Worm (Caenorhabditis elegans) whole organism, young adult: ENCODE measurements around the gene gst-29.
A peak's percentile ranks its signal among the peaks of the same experiment; 100 is the strongest.

Source experiments
- F22D6.2 ChIP-seq: sonication (generic microtip); optimal IDR thresholded peaks from 2 replicates; lab custom pipeline; 2016; ENCODE audit warnings: mild to moderate bottlenecking, missing genetic modification characterization, missing compliant biosample characterization
- F23B12.7 ChIP-seq: sonication (generic microtip); optimal IDR thresholded peaks from 2 replicates; lab custom pipeline; 2017; ENCODE audit warnings: missing genetic modification characterization, mild to moderate bottlenecking, missing compliant biosample characterization, antibody characterized with exemption, moderate library complexity; ENCODE audit not compliant: insufficient read depth
- akir-1 ChIP-seq: fragments of 200-800 bp; sonication (Bioruptor generic); optimal IDR thresholded peaks from 2 replicates; lab custom pipeline; 2018; ENCODE audit warnings: mild to moderate bottlenecking, missing genetic modification characterization, moderate library complexity, missing compliant biosample characterization
- aptf-2 ChIP-seq: fragments of 200-800 bp; sonication (Bioruptor generic); conservative IDR thresholded peaks from 2 replicates; pipeline ENCODE4 v1.3.6; 2022; ENCODE audit warnings: missing genetic modification reagents, missing genetic modification characterization, missing compliant biosample characterization
- attf-3 ChIP-seq: fragments of 200-800 bp; sonication (Bioruptor generic); conservative IDR thresholded peaks from 2 replicates; pipeline ENCODE4 v1.3.6; 2022; ENCODE audit warnings: missing genetic modification reagents, missing genetic modification characterization, missing compliant biosample characterization
- attf-5 ChIP-seq: fragments of 200-800 bp; sonication (Bioruptor generic); optimal IDR thresholded peaks from 2 replicates; lab custom pipeline; 2018; ENCODE audit warnings: mild to moderate bottlenecking, missing genetic modification characterization, missing compliant biosample characterization
- cebp-1 ChIP-seq, 2 experiments: fragments of 200-800 bp in 1 of 2; sonication (Bioruptor generic) in 1 of 2; sonication (generic microtip) in 1 of 2; IDR thresholded peaks in 1 of 2; optimal IDR thresholded peaks in 1 of 2; 2 replicates each; pipeline versions ENCODE4 v1.3.6 to Lab custom; 2017 to 2022; ENCODE audit warnings: missing compliant biosample characterization in 2 of 2, missing genetic modification characterization in 2 of 2, mild to moderate bottlenecking in 1 of 2, missing genetic modification reagents in 1 of 2, moderate library complexity in 1 of 2
- die-1 ChIP-seq: sonication (generic microtip); optimal IDR thresholded peaks from 2 replicates; lab custom pipeline; 2016; ENCODE audit warnings: missing genotype, mild to moderate bottlenecking, missing genetic modification characterization, missing compliant biosample characterization
- hmg-1.2 ChIP-seq: fragments of 200-800 bp; sonication (Bioruptor generic); IDR thresholded peaks from 2 replicates; pipeline ENCODE4 v1.3.6; 2022; ENCODE audit warnings: missing genetic modification reagents, missing genetic modification characterization, missing compliant biosample characterization
- hrde-1 ChIP-seq: sonication (generic microtip); optimal IDR thresholded peaks from 2 replicates; lab custom pipeline; 2016; ENCODE audit warnings: missing genetic modification characterization, mild to moderate bottlenecking, missing compliant biosample characterization, moderate library complexity, missing genotype, missing genetic modification reagents, borderline replicate concordance
- lag-1 ChIP-seq: fragments of 200-800 bp; sonication (Bioruptor generic); IDR thresholded peaks from 2 replicates; pipeline ENCODE4 v1.3.6; 2022; ENCODE audit warnings: missing genetic modification reagents, missing genetic modification characterization, missing compliant biosample characterization
- lin-35 ChIP-seq, 3 experiments: fragments of 150-350 bp in 2 of 3; sonication (generic microtip) in 1 of 3; optimal IDR thresholded peaks; 2 replicates each; lab custom pipeline; 2014 to 2018; ENCODE audit warnings: missing biosample characterization in 3 of 3, missing genetic modification characterization in 3 of 3, missing genetic modification reagents in 3 of 3
- lin-40 ChIP-seq: sonication (generic microtip); optimal IDR thresholded peaks from 2 replicates; lab custom pipeline; 2016; ENCODE audit warnings: missing genetic modification characterization, mild to moderate bottlenecking, missing compliant biosample characterization, missing genotype, missing genetic modification reagents
- lsl-1 ChIP-seq: fragments of 200-800 bp; sonication (Bioruptor generic); optimal IDR thresholded peaks from 2 replicates; lab custom pipeline; 2018; ENCODE audit warnings: mild to moderate bottlenecking, missing genetic modification characterization, moderate library complexity, missing compliant biosample characterization
- mel-28 ChIP-seq: sonication (generic microtip); optimal IDR thresholded peaks from 2 replicates; lab custom pipeline; 2016; ENCODE audit warnings: borderline replicate concordance, mild to moderate bottlenecking, missing genetic modification characterization, missing compliant biosample characterization
- nfya-2 ChIP-seq: fragments of 200-800 bp; sonication (Bioruptor generic); IDR thresholded peaks from 2 replicates; pipeline ENCODE4 v1.3.6; 2022; ENCODE audit warnings: missing genetic modification reagents, missing genetic modification characterization, missing compliant biosample characterization
- snpc-3.4 ChIP-seq: sonication (generic microtip); optimal IDR thresholded peaks from 2 replicates; lab custom pipeline; 2017; ENCODE audit warnings: missing genetic modification characterization, mild to moderate bottlenecking, missing compliant biosample characterization, antibody characterized with exemption, moderate library complexity, missing genotype, missing genetic modification reagents
- snpc-4 ChIP-seq, 5 experiments: fragments of 150-350 bp in 1 of 5; sonication (generic microtip) in 4 of 5; optimal IDR thresholded peaks; 2 replicates each; lab custom pipeline; 2014 to 2018; ENCODE audit warnings: missing genetic modification characterization in 5 of 5, missing biosample characterization in 3 of 5, antibody characterized with exemption in 2 of 5, mild to moderate bottlenecking in 2 of 5, missing compliant biosample characterization in 2 of 5, missing genotype in 2 of 5, moderate library complexity in 2 of 5, missing genetic modification reagents in 1 of 5
- somi-1 ChIP-seq: fragments of 200-800 bp; sonication (Bioruptor generic); optimal IDR thresholded peaks from 2 replicates; lab custom pipeline; 2018; ENCODE audit warnings: mild to moderate bottlenecking, missing genetic modification characterization, missing compliant biosample characterization
- sptf-2 ChIP-seq: fragments of 200-800 bp; sonication (Bioruptor generic); optimal IDR thresholded peaks from 2 replicates; lab custom pipeline; 2018; ENCODE audit warnings: mild to moderate bottlenecking, missing genetic modification characterization, missing compliant biosample characterization

The gst-29 gene

DNA sequence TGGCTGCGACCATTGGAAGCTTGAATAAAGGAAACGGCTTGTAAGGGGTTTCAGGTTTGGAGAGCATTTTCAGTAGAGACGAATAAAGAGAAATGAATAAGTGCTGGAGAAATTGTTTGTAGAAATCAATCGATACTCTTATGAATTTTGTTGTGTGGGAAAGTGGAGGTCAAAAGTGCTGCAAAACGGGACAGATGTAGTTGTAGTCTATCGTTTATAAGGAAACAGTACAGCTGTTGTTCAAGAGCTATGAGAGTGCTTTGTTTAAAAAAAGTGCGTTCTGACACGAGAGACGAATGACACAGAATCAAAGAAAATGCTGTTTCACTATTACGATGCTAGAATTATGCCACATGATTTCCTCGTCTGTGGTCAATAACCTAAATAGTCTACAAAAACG, 39.1 kb downstream of the gst-29 start, which contains the start of gene Y53F4B.62 (continued):
- TF ChIP-seq mel-28 (tag; lab: Kevin White, UChicago) (no peak), die-1 (tag; lab: Kevin White, UChicago) (no peak), lag-1 (GFP tag; lab: Robert Waterston, UW) (no peak)

DNA sequence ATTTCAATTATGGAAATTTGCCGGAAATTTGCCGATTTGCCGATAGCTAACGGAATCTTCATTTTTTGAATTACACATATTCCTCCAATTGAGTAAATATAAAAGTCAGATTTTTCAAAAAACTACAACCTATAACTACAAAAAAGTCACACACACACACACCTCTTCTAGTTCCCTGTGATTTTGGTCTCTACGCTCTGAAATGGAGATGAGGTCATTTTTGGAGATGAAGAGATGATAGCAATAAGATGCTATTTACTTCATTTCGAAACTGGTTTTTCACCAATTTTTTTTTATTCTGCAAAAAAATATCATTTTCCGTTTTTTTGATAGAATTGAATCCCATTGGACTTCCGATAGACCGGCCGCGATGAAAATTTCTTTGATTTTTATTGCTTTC, 45.5 kb downstream of the gst-29 start, which contains the start of gene Y53F4B.23:
Y53F4B.23 (plus strand) TSS at position 312 of the 400 bp plus-strand sequence.
- TF ChIP-seq somi-1 (GFP tag; lab: Kevin White, UChicago) (no peak), nfya-2 (no peak), akir-1 (GFP tag; lab: Kevin White, UChicago) (no peak), mel-28 (tag; lab: Kevin White, UChicago) (no peak), snpc-3.4 (tag; lab: Kevin White, UChicago) (no peak), hrde-1 (no peak)

DNA sequence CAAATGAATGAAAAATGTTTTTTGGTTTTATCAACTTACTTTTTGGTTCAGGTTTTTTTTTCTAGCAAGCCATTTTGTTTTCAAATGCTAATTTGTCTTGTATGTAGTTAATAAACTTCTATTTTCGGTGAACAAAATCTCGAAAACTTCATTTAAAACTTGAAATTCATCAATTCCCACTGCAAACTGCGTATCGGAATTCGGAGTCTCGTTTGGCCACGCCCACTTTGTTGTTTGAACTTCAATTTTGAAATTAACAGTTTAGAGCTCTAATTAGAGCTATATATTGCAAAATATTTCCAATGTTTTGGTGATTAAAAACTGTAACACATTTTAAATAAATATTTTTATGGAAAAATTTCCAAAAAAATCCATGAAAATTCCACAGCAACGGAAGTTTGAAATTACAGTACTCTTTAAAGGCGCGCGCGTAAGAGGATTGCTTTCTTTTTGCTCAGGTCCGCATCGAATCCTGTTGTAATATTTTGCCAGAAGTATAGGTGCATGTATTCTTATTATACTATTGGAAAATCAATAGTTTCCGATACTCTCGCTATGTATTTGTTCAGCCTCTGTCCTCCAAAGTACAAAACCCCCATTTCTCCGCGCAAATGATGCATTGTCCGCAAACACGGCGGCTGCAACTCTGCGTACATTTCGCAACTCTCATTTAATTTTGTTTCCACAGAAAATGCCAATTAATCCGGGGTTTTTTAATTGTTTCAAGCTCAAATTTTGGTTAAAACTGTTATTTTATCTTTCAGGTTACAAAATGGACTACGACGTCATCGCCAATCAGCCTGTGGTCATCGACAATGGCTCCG, 49.9 kb downstream of the gst-29 start, which contains the start of gene arp-1:
arp-1 (plus strand) TSS at position 765 of the 824 bp plus-strand sequence.
- TF ChIP-seq cebp-1 (GFP tag; IDR thresholded peaks at IDR 0.05; lab: Robert Waterston, UW): peak; percentile 98
- peak; percentile 99 for TF ChIP-seq cebp-1 (tag; optimal IDR thresholded peaks at IDR 0.05; lab: Kevin White, UChicago)
- TF ChIP-seq attf-3 (GFP tag; lab: Robert Waterston, UW): peak; percentile 84
- peak; percentile 10 for TF ChIP-seq sptf-2 (GFP tag; lab: Kevin White, UChicago)
- peak; percentile 22 for TF ChIP-seq F23B12.7 (tag; lab: Kevin White, UChicago)
- TF ChIP-seq aptf-2 (GFP tag; lab: Robert Waterston, UW): no peak
- peak; percentile 77 for TF ChIP-seq attf-5 (GFP tag; lab: Kevin White, UChicago)
- TF ChIP-seq lsl-1 (GFP tag; lab: Kevin White, UChicago): peak; percentile 38
- TF ChIP-seq lin-35 (GFP tag; optimal IDR thresholded peaks at IDR 0.05; lab: Kevin White, UChicago): peak in 1 of 3 experiments; percentile 35
- no peak for TF ChIP-seq F22D6.2 (tag; lab: Kevin White, UChicago)
- no peak for TF ChIP-seq snpc-4 (GFP tag; optimal IDR thresholded peaks at IDR 0.05; lab: Kevin White, UChicago)
- TF ChIP-seq snpc-4 (tag; optimal IDR thresholded peaks at IDR 0.05; lab: Kevin White, UChicago): peak in 3 of 4 experiments; percentile 4 to 59 (median 10)
- peak; percentile 19 for TF ChIP-seq lin-40
- peak; percentile 37; the same call in 1 of the 2 replicates for TF ChIP-seq hmg-1.2 (GFP tag; lab: Robert Waterston, UW)
- TF ChIP-seq nfya-2: no peak
